Worm (Caenorhabditis elegans) whole organism, L4/young adult: ENCODE data around the gene his-31.

Experiments used
- W03F9.2 ChIP-seq: fragments of 150-350 bp; optimal IDR thresholded peaks from 2 replicates; lab custom pipeline; 2014; ENCODE audit warnings: missing biosample characterization, missing genetic modification characterization
- dao-5 ChIP-seq: sonication (generic microtip); optimal IDR thresholded peaks from 2 replicates; lab custom pipeline; 2016; ENCODE audit warnings: missing genotype, missing genetic modification characterization, moderate library complexity, missing compliant biosample characterization
- him-1 ChIP-seq: sonication (generic microtip); optimal IDR thresholded peaks from 2 replicates; lab custom pipeline; 2016; ENCODE audit warnings: missing genotype, missing genetic modification reagents, missing genetic modification characterization, missing compliant biosample characterization

ce11 chrIV:8289105-8289504 is 44.7 kb downstream of the his-31 start:
- TF ChIP-seq him-1 (tag; lab: Kevin White, UChicago), result no peak
- TF ChIP-seq W03F9.2 (tag; lab: Kevin White, UChicago), result no peak
- TF ChIP-seq dao-5 (tag; lab: Kevin White, UChicago), result no peak
